Fruit fly (Drosophila melanogaster): Measurements from ENCODE around the gene CG17906.

DNA sequence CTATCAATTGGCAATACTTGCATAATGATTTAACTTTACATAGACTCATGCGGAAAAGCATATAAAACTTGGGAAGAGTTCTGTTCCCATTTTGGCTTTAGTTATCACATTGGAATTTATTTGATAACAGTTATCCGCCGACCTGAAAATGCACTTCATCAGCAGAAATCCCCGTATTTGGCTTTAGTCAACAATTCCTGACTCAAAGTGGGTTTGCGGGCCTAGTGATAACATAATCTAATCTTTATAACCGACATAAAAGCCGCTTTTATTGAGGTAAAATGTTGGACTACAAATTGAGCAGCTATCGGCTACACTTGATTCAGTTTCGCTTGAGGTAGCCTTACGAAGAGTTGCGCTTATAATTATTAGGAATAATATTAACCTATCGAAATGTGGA lies 16.1 kb downstream of the CG17906 start, which contains the start of gene CG9568:
- no peak for TF ChIP-seq Pif1A (GFP tag; optimal IDR thresholded peaks at IDR 0.05)
- no peak for TF ChIP-seq CG17806 (tag; optimal IDR thresholded peaks at IDR 0.05)
- no peak for TF ChIP-seq rn (GFP tag; IDR thresholded peaks at IDR 0.05)
- no peak for TF ChIP-seq gl (tag; optimal IDR thresholded peaks at IDR 0.05)
- no peak for TF ChIP-seq EcR (GFP tag; optimal IDR thresholded peaks at IDR 0.05)
- TF ChIP-seq Snoo (tag; optimal IDR thresholded peaks at IDR 0.05), result no peak
- no peak for TF ChIP-seq CG15710 (tag; optimal IDR thresholded peaks at IDR 0.05)
- no peak for TF ChIP-seq Pif1B (GFP tag; optimal IDR thresholded peaks at IDR 0.05)
- TF ChIP-seq Ets98B (GFP tag; IDR thresholded peaks at IDR 0.05), result no peak
